Worm (Caenorhabditis elegans) whole organism, L4 larva: ENCODE measurements around the gene ZC449.2.

Source experiments
- F44E2.7 ChIP-seq: fragments of 200-800 bp; sonication (Bioruptor generic); IDR thresholded peaks from 2 replicates; pipeline ENCODE4 v2.1.2; 2022; ENCODE audit warnings: missing genetic modification characterization, missing compliant biosample characterization
- aha-1 ChIP-seq: fragments of 150-350 bp; peaks from one replicate; lab custom pipeline; 2014; ENCODE audit warnings: missing biosample characterization, missing genetic modification characterization
- ceh-28 ChIP-seq: fragments of 150-350 bp; optimal IDR thresholded peaks from 2 replicates; lab custom pipeline; 2014; ENCODE audit warnings: missing biosample characterization, missing genetic modification reagents, missing genetic modification characterization
- cey-2 ChIP-seq: sonication (generic microtip); optimal IDR thresholded peaks from 3 replicates; lab custom pipeline; 2017; ENCODE audit warnings: missing genetic modification characterization, mild to moderate bottlenecking, missing compliant biosample characterization, antibody characterized with exemption, borderline replicate concordance; ENCODE audit not compliant: insufficient read depth
- dmd-8 ChIP-seq: fragments of 200-800 bp; sonication (Bioruptor generic); IDR thresholded peaks from 2 replicates; pipeline ENCODE4 v1.3.6; 2022; ENCODE audit warnings: missing genetic modification characterization, missing compliant biosample characterization
- gei-8 ChIP-seq: fragments of 200-800 bp; sonication (Bioruptor generic); optimal IDR thresholded peaks from 2 replicates; lab custom pipeline; 2018; ENCODE audit warnings: mild to moderate bottlenecking, missing genetic modification characterization, missing compliant biosample characterization
- lin-1 ChIP-seq: fragments of 200-800 bp; sonication (Bioruptor generic); IDR thresholded peaks from 2 replicates; pipeline ENCODE4 v1.3.6; 2022; ENCODE audit warnings: missing genetic modification reagents, missing genetic modification characterization, missing compliant biosample characterization
- lin-15B ChIP-seq: fragments of 150-350 bp; sonication (generic microtip); optimal IDR thresholded peaks from 3 replicates; lab custom pipeline; 2014; ENCODE audit warnings: missing biosample characterization, missing genetic modification characterization
- mxl-2 ChIP-seq: fragments of 200-800 bp; sonication (Bioruptor generic); conservative IDR thresholded peaks from 2 replicates; pipeline ENCODE4 v1.3.6; 2022; ENCODE audit warnings: missing genetic modification reagents, missing genetic modification characterization, missing compliant biosample characterization
- pqm-1 ChIP-seq: sonication (generic microtip); optimal IDR thresholded peaks from 2 replicates; lab custom pipeline; 2017; ENCODE audit warnings: missing biosample characterization, missing genetic modification characterization

ZC449.2 gene

ce11 chrX:5066570-5066969 lies 45.5 kb downstream of the ZC449.2 start:
- TF ChIP-seq aha-1 (peak; percentile 56), lin-15B (tag; lab: Kevin White, UChicago) (no peak)

ce11 chrX:5067796-5068195 lies 46.7 kb downstream of the ZC449.2 start, which contains the start of gene clc-7:
clc-7 (plus strand) TSS chrX:5068096.
- TF ChIP-seq cey-2 (tag; lab: Kevin White, UChicago) (no peak), lin-15B (tag; lab: Kevin White, UChicago) (no peak), ceh-28 (tag; lab: Kevin White, UChicago) (no peak), mxl-2 (GFP tag; lab: Robert Waterston, UW) (no peak), F44E2.7 (GFP tag; lab: Robert Waterston, UW) (no peak)

ce11 chrX:5071025-5071424 lies 49.9 kb downstream of the ZC449.2 start:
- TF ChIP-seq gei-8 (GFP tag; lab: Kevin White, UChicago) (no peak), lin-1 (GFP tag; lab: Robert Waterston, UW) (no peak), lin-15B (tag; lab: Kevin White, UChicago) (no peak), pqm-1 (tag; lab: Kevin White, UChicago) (no peak), dmd-8 (GFP tag; lab: Robert Waterston, UW) (no peak)
